Fruit fly (Drosophila melanogaster): ENCODE results near the gene yellow-k.

Gene yellow-k

dm6 chr3L:15534274-15535227 is 14.1 kb downstream of the yellow-k start (continued):
- TF ChIP-seq CG18599 (GFP tag; optimal IDR thresholded peaks at IDR 0.05), result peak; percentile 66
- TF ChIP-seq CG2712 (tag; optimal IDR thresholded peaks at IDR 0.05), result peak; percentile 63
- no peak for TF ChIP-seq CG42726 (GFP tag; IDR thresholded peaks at IDR 0.05; ENCODE audit: partially characterized antibody)
- peak; percentile 71 for TF ChIP-seq CG15269 (tag; optimal IDR thresholded peaks at IDR 0.05)
- TF ChIP-seq crol (GFP tag; IDR thresholded peaks at IDR 0.05), result peak; percentile 83
- no peak for TF ChIP-seq gt (GFP tag; IDR thresholded peaks at IDR 0.05)
- peak; percentile 21 for TF ChIP-seq CG8359 (GFP tag; optimal IDR thresholded peaks at IDR 0.05; ENCODE audit: borderline replicate concordance)
- peak; percentile 44 for TF ChIP-seq CG1603 (tag; optimal IDR thresholded peaks at IDR 0.05)
- peak; percentile 65 for TF ChIP-seq Hr3 (GFP tag; optimal IDR thresholded peaks at IDR 0.05)
- TF ChIP-seq Trl (optimal IDR thresholded peaks at IDR 0.05), result peak in 1 of 2 experiments; percentile 68
- no peak for TF ChIP-seq Trl (GFP tag; optimal IDR thresholded peaks at IDR 0.05)
- TF ChIP-seq CG6854 (GFP tag; optimal IDR thresholded peaks at IDR 0.05), result peak; percentile 27
- peak; percentile 38 for TF ChIP-seq CG15696 (tag; optimal IDR thresholded peaks at IDR 0.05)
- no peak for TF ChIP-seq CG7357 (GFP tag; IDR thresholded peaks at IDR 0.05)
- TF ChIP-seq Asciz (GFP tag; optimal IDR thresholded peaks at IDR 0.05), result peak; percentile 46
- peak; percentile 53; the same call in 1 of the 2 replicates for TF ChIP-seq wor (GFP tag; IDR thresholded peaks at IDR 0.05)
- TF ChIP-seq CG10267 (tag; optimal IDR thresholded peaks at IDR 0.05), result peak; percentile 54
- peak; percentile 30 for TF ChIP-seq CG6654 (GFP tag; optimal IDR thresholded peaks at IDR 0.05)
- TF ChIP-seq CG7987 (GFP tag; optimal IDR thresholded peaks at IDR 0.05), result no peak
- TF ChIP-seq CG11723 (GFP tag; optimal IDR thresholded peaks at IDR 0.05), result peak; percentile 61
- no peak for TF ChIP-seq ro (GFP tag; IDR thresholded peaks at IDR 0.05)
- peak; percentile 45 for TF ChIP-seq cato (GFP tag; optimal IDR thresholded peaks at IDR 0.05; ENCODE audit: borderline replicate concordance)
- TF ChIP-seq sd (tag; optimal IDR thresholded peaks at IDR 0.05), result peak; percentile 95
- no peak for TF ChIP-seq chm (GFP tag; IDR thresholded peaks at IDR 0.05)
- peak; percentile 52 for TF ChIP-seq Sox102F (GFP tag; optimal IDR thresholded peaks at IDR 0.05)
- TF ChIP-seq Fer3 (tag; optimal IDR thresholded peaks at IDR 0.05), result peak; percentile 13
- TF ChIP-seq CG3838 (GFP tag; optimal IDR thresholded peaks at IDR 0.05), result no peak
- peak; percentile 27 for TF ChIP-seq CG6683 (GFP tag; optimal IDR thresholded peaks at IDR 0.05)
- peak; percentile 53 for TF ChIP-seq CG12155 (GFP tag; optimal IDR thresholded peaks at IDR 0.05)
- TF ChIP-seq CG17361 (GFP tag; IDR thresholded peaks at IDR 0.05), result peak; percentile 90
- no peak for TF ChIP-seq br (optimal IDR thresholded peaks at IDR 0.05)
- TF ChIP-seq CG13123 (GFP tag; optimal IDR thresholded peaks at IDR 0.05), result no peak
- TF ChIP-seq slou (GFP tag; optimal IDR thresholded peaks at IDR 0.05), result peak; percentile 28
- TF ChIP-seq mld (GFP tag; IDR thresholded peaks at IDR 0.05; ENCODE audit: partially characterized antibody), result no peak
- peak; percentile 56 for TF ChIP-seq CG3281 (GFP tag; optimal IDR thresholded peaks at IDR 0.05)
- TF ChIP-seq maf-S (GFP tag; optimal IDR thresholded peaks at IDR 0.05), result peak; percentile 28
- TF ChIP-seq CG11247 (GFP tag; IDR thresholded peaks at IDR 0.05), result no peak
- peak; percentile 48 for TF ChIP-seq shn (GFP tag; optimal IDR thresholded peaks at IDR 0.05)
- TF ChIP-seq CG14965 (GFP tag; optimal IDR thresholded peaks at IDR 0.05; ENCODE audit: borderline replicate concordance), result no peak
- no peak for TF ChIP-seq CG7928 (GFP tag; optimal IDR thresholded peaks at IDR 0.05)
- 0 out of 4 replicates have a peak, but pooled peaks have one; percentile 5 for TF ChIP-seq Dll (GFP tag; IDR thresholded peaks at IDR 0.05; ENCODE audit: partially characterized antibody)
- peak; percentile 82 for TF ChIP-seq Oli (tag; optimal IDR thresholded peaks at IDR 0.05)
- TF ChIP-seq CG8089 (GFP tag; optimal IDR thresholded peaks at IDR 0.05), result peak; percentile 2
- TF ChIP-seq zen2 (GFP tag; IDR thresholded peaks at IDR 0.05; ENCODE audit: partially characterized antibody), result no peak
- TF ChIP-seq Side (GFP tag; optimal IDR thresholded peaks at IDR 0.05), result peak; percentile 32
- peak; percentile 94 for TF ChIP-seq sens (GFP tag)
- no peak for TF ChIP-seq CG10543 (GFP tag; optimal IDR thresholded peaks at IDR 0.05)
- no peak for TF ChIP-seq CrebB (tag; optimal IDR thresholded peaks at IDR 0.05)

All from whole organism, embryonic.